Fruit fly (Drosophila melanogaster): ENCODE data around the gene CG42749.

CG42749 gene

DNA sequence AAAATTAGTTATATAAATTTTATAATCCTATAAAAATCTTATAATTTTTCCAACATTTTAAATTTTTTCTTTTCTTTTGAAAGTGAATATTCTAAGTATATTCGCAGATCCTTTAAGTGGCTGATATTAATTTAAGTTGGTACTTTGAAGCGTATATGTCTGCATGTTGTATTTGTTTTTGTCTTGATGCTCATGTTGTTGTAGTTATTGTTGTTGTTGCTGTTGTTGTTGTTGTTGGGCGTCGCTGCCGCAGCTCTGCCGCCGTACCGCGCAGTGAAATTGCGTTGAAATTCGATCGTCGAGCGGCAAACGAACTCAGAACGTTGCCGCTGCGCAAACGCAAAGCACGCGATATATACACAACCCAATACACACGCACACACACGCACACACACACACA lies at the start of gene CG42749:
Gene CG42749 (plus strand): TSS at position 301 of the 400 bp plus-strand sequence.
- TF ChIP-seq CG17801 (GFP tag; optimal IDR thresholded peaks at IDR 0.05; ENCODE audit: partially characterized antibody): no peak

DNA sequence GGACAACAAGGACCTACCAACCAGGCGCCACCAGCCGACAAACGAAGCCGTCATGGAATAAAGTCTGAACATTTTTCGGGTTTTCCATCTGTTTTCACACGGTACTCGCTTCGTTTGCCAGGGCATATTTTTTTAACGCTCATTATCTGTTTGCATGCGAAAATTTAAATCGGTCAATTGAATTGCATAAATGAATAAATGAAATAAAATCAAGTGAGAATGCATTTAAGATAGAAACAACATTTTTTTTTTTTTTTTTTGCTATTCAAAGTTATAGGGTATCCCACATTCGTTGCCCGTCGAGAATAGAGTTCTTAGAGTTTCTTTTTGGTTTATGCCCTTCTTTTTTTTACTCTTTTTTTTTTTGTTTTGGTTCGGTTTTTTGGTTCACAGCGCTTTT lies 10.0 kb upstream of the CG42749 start:
- TF ChIP-seq CG17801 (GFP tag; optimal IDR thresholded peaks at IDR 0.05; ENCODE audit: partially characterized antibody): no peak

DNA sequence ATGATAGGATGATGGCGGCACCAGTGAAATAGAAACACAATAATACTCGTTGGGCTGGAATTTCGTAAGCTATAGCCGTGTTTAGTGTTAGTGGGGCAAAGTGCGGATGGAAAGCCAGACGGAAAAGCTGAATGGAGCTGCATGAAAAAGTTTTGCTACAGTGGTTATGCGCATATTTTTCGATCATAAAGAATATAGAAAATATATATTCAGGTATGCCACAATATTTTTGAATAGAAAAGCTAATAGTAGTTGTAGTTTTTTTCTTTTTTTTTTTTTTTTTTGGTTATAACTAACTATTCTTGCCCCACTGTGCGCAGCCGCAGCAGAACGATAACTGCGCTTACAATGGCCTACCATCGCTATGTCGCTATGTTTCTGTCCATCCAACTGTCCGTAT lies 9.4 kb upstream of the CG42749 start:
- no peak for TF ChIP-seq CG17801 (GFP tag; optimal IDR thresholded peaks at IDR 0.05; ENCODE audit: partially characterized antibody)

DNA sequence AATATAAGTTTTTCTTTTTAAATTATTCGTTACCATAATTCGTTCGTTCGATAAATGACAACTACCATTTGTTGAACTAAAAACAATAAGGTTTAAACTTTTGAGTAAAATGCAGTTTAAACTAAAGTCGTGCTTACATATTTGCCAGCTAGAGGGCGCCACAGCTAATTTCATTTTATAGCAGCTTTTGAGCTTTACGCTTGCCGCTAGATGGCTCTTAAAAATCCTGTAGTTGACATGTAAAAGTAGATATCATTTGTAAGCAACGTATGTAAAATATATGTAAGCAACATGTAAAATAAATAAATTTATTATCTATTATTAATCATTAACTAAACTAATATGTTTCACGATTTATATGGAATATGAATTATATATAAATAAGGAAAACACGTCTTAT lies 6.2 kb upstream of the CG42749 start:
- TF ChIP-seq CG17801 (GFP tag; optimal IDR thresholded peaks at IDR 0.05; ENCODE audit: partially characterized antibody): no peak

dm6 chrX:5293141-5293540 lies 2.7 kb upstream of the CG42749 start:
- TF ChIP-seq CG17801 (GFP tag; optimal IDR thresholded peaks at IDR 0.05; ENCODE audit: partially characterized antibody): no peak

- no peak for TF ChIP-seq CG17801 (GFP tag; optimal IDR thresholded peaks at IDR 0.05; ENCODE audit: partially characterized antibody)
Measured at dm6 chrX:5299957-5300356, 4.1 kb downstream of the CG42749 start.

dm6 chrX:5300623-5301283 lies 4.9 kb downstream of the CG42749 start:
- TF ChIP-seq CG17801 (GFP tag; optimal IDR thresholded peaks at IDR 0.05; ENCODE audit: partially characterized antibody): no peak

DNA sequence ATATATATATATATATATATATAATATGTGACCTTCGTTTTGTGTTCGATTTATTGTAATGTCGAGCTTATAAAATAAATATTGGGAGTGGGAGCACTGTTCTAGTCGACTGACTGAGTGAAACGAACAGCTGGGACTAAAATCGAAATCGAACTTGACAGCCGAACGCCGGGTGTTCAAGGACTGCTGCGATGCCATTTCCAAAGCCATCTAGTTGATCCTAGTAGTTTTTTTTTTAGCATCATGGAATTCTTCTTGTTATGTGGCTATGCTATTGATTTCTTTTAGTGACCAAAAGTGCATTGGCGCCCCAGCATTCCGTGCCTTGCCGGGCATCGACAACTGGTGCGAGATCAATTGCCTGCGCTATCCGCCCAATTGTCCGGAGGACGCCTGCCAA lies 9.7 kb downstream of the CG42749 start, which contains the start of gene CG3323:
Gene CG3323 (minus strand): TSS at position 101 of the 400 bp plus-strand sequence.
- TF ChIP-seq CG17801 (GFP tag; optimal IDR thresholded peaks at IDR 0.05; ENCODE audit: partially characterized antibody): no peak

- no peak for TF ChIP-seq CG17801 (GFP tag; optimal IDR thresholded peaks at IDR 0.05; ENCODE audit: partially characterized antibody)
Measured at dm6 chrX:5307317-5307716, 11.5 kb downstream of the CG42749 start, which contains the start of gene CG17764. Gene CG17764, minus strand, starts transcription at chrX:5307417.

DNA sequence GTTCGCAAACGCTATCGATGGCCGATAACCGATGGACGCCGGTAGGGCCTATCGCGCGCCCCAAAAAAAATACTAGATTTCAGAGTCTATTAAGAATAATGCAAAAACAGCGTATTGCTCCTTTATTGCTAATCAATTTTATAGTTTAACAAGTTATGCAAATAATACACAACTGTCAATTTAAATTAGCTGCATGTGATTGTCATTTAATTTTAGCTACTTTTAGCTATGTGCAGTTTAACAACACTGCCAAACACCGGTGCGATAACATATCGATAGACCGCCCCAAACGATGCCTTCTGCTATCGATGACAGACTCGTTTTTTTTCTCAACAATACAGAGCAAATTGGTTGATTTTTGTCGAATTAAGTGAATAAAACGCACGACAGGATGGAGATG lies 13.1 kb downstream of the CG42749 start, which contains the start of the genes Cdk7 and snf:
Gene Cdk7 (minus strand): TSS at position 21 of the 400 bp plus-strand sequence.
Gene snf (plus strand): TSS at position 280 of the 400 bp plus-strand sequence.
- peak; percentile 28 for TF ChIP-seq CG17801 (GFP tag; optimal IDR thresholded peaks at IDR 0.05; ENCODE audit: partially characterized antibody)

- peak; percentile 9 for TF ChIP-seq CG17801 (GFP tag; optimal IDR thresholded peaks at IDR 0.05; ENCODE audit: partially characterized antibody)
Measured at dm6 chrX:5311838-5312339, 16.0 kb downstream of the CG42749 start, which contains the start of the genes TrxT and dhd. Gene TrxT, minus strand, starts transcription at chrX:5311888. Gene dhd, plus strand, starts transcription at chrX:5312171.

DNA sequence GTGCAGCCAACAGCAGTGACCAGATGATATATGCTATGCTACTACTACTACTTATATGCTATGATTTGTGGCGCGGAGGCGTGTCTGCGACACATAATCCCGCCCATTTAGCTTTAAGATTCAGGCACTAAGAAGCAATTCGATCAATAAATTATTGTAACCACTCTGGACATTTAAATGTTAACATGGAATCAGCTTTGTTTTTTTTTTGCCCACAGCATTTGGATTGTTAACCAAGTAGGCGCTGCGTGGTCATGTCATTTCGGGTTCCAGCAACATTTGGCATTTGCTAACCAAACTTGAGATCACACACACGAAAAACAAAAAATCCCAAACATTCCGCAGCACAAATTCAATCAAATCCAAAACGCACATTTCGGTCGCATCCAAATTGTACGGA lies 17.1 kb downstream of the CG42749 start, which contains the start of gene CG4198:
Gene CG4198 (plus strand): TSS at position 301 of the 400 bp plus-strand sequence.
- TF ChIP-seq CG17801 (GFP tag; optimal IDR thresholded peaks at IDR 0.05; ENCODE audit: partially characterized antibody): no peak

- TF ChIP-seq CG17801 (GFP tag; optimal IDR thresholded peaks at IDR 0.05; ENCODE audit: partially characterized antibody): no peak
Measured at dm6 chrX:5317170-5317569, 21.3 kb downstream of the CG42749 start, which contains the start of the genes CG15930 and Sas10. Gene CG15930, minus strand, starts transcription at chrX:5317295. Gene Sas10, plus strand, starts transcription at chrX:5317409.

- peak; percentile 49 for TF ChIP-seq CG17801 (GFP tag; optimal IDR thresholded peaks at IDR 0.05; ENCODE audit: partially characterized antibody)
Measured at dm6 chrX:5322459-5322883, 26.6 kb downstream of the CG42749 start, which contains the start of gene Rnp4F. Gene Rnp4F, minus strand, starts transcription at chrX:5322696.

DNA sequence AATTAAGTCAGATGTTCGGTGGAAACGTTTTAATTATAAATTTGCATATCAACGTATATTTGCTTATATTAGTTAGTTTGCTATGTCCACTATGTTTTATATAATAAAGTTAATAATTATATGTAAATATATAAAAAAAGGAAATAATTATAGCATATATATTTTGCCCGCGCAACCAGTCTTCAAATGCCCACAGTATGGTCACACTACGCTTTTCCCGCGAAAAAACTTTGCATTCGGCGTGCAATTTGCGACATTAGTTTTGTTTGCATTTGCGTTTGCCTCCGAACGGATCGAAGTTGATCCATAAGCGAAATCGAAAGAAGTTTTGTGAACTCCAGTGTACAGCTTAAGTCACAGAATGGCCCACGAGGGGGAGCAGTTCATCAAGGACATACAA lies 27.8 kb downstream of the CG42749 start, which contains the start of gene Mcm3:
Gene Mcm3 (plus strand): TSS at position 220 of the 400 bp plus-strand sequence.
- TF ChIP-seq CG17801 (GFP tag; optimal IDR thresholded peaks at IDR 0.05; ENCODE audit: partially characterized antibody): no peak
